Fruit fly (Drosophila melanogaster): ENCODE data around the gene CG43333.

Gene CG43333

dm6 chr2L:14160887-14161286 lies 19.6 kb downstream of the CG43333 start:
- peak; percentile 73 for TF ChIP-seq D1 (tag; optimal IDR thresholded peaks at IDR 0.05)
- TF ChIP-seq EcR (GFP tag; optimal IDR thresholded peaks at IDR 0.05), result no peak

- TF ChIP-seq CG8301 (tag; optimal IDR thresholded peaks at IDR 0.05) (no peak), CG15710 (tag; optimal IDR thresholded peaks at IDR 0.05) (no peak), CG9948 (tag; optimal IDR thresholded peaks at IDR 0.05) (no peak), CG12605 (GFP tag; IDR thresholded peaks at IDR 0.05) (no peak), CG14655 (GFP tag; optimal IDR thresholded peaks at IDR 0.05) (no peak), CG32121 (GFP tag; IDR thresholded peaks at IDR 0.05) (no peak)
These were observed 22.5 kb downstream of the CG43333 start for dm6 chr2L:14157993-14158392.

DNA sequence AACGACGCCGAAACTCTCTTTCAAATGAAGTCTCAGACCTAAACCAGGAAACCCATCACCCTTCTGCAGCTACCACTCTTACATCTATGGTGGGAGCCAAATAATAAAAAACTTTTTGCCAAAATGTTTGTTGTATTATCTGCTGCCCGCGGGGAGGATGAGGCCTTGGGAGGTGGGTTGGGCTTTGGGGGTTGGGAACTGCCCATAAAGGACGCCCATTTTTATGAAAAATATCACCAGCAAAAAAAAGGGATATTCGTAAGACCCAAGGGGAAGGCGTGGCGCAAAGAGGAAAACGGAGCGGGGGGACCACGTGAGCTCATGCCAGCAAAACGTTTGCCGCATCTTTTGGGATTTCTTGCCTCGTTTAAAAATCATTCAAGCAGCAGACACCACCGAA lies 34.1 kb downstream of the CG43333 start:
- TF ChIP-seq rn (GFP tag; IDR thresholded peaks at IDR 0.05) (no peak), Snoo (tag; optimal IDR thresholded peaks at IDR 0.05) (no peak), CG12605 (GFP tag; IDR thresholded peaks at IDR 0.05) (no peak), CG17806 (tag; optimal IDR thresholded peaks at IDR 0.05) (no peak), CG4496 (GFP tag; IDR thresholded peaks at IDR 0.05) (no peak), CG14655 (GFP tag; optimal IDR thresholded peaks at IDR 0.05) (no peak), D1 (tag; optimal IDR thresholded peaks at IDR 0.05) (no peak), CG15710 (tag; optimal IDR thresholded peaks at IDR 0.05) (no peak), CG32121 (GFP tag; IDR thresholded peaks at IDR 0.05) (no peak), Ets98B (GFP tag; IDR thresholded peaks at IDR 0.05) (no peak), CG10348 (GFP tag; IDR thresholded peaks at IDR 0.05) (no peak), Pif1A (GFP tag; optimal IDR thresholded peaks at IDR 0.05) (no peak), CG9948 (tag; optimal IDR thresholded peaks at IDR 0.05) (no peak)

DNA sequence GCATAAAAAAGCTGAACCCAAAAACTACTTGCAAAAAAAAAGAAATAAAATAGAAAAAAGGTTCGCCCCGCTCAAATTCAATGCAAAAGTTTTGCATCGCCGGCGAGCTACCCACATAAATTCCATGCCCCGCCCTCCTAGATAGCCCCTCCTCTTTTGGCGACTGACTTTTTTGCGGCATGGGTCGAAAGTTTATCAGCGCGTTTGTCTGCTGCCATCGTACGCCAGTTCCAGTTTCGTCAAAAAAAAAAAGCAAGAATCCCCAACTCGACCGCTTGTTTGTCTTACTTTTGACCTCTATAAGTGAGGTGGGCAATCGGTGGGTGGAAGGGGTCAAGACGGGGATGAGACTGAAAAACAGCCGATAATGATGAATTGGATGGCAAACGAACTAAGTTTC lies 37.6 kb downstream of the CG43333 start:
- no peak for TF ChIP-seq CG14655 (GFP tag; optimal IDR thresholded peaks at IDR 0.05)
- no peak for TF ChIP-seq fd96Ca (GFP tag; IDR thresholded peaks at IDR 0.05)
- no peak for TF ChIP-seq CG12605 (GFP tag; IDR thresholded peaks at IDR 0.05)
- no peak for TF ChIP-seq CG8301 (tag; optimal IDR thresholded peaks at IDR 0.05)
- TF ChIP-seq D1 (tag; optimal IDR thresholded peaks at IDR 0.05), result no peak
- TF ChIP-seq gl (tag; optimal IDR thresholded peaks at IDR 0.05), result no peak
- no peak for TF ChIP-seq Snoo (tag; optimal IDR thresholded peaks at IDR 0.05)
- no peak for TF ChIP-seq CG10348 (GFP tag; IDR thresholded peaks at IDR 0.05)
- TF ChIP-seq EcR (GFP tag; optimal IDR thresholded peaks at IDR 0.05), result no peak

DNA sequence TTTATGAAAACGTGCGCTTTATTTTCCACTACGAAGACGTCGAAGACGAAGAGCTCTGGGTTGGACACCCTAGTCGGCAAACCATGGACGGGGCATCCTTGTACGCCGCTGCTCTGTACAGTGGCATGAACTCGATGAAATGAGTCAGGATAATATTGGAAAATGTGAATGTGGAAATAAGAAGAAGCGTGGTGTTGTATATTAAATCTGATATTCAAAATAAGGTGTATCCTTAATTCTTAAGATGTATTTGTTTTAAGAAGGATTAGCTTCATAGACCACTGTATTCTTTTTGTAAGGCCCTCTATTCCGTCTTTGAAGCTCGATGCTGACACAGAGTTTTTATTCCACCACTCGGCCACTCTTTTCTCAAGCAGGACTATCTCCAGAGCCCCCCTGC lies 39.2 kb downstream of the CG43333 start:
- TF ChIP-seq Pif1A (GFP tag; optimal IDR thresholded peaks at IDR 0.05), result no peak
- peak; percentile 25 for TF ChIP-seq CG9948 (tag; optimal IDR thresholded peaks at IDR 0.05)
- no peak for TF ChIP-seq fd96Ca (GFP tag; IDR thresholded peaks at IDR 0.05)
- TF ChIP-seq CG13204 (GFP tag; optimal IDR thresholded peaks at IDR 0.05), result no peak
- peak; percentile 30 for TF ChIP-seq CG8159 (tag; optimal IDR thresholded peaks at IDR 0.05)
- TF ChIP-seq CG12605 (GFP tag; IDR thresholded peaks at IDR 0.05), result 0 out of 2 replicates have a peak, but pooled peaks have one; percentile 21
- TF ChIP-seq CG14655 (GFP tag; optimal IDR thresholded peaks at IDR 0.05), result peak; percentile 36
- peak; percentile 27; the same call in 1 of the 3 replicates for TF ChIP-seq CG4496 (GFP tag; IDR thresholded peaks at IDR 0.05)
- no peak for TF ChIP-seq CG10348 (GFP tag; IDR thresholded peaks at IDR 0.05)
- no peak for TF ChIP-seq D1 (tag; optimal IDR thresholded peaks at IDR 0.05)
- TF ChIP-seq CG32121 (GFP tag; IDR thresholded peaks at IDR 0.05), result no peak
- no peak for TF ChIP-seq EcR (GFP tag; optimal IDR thresholded peaks at IDR 0.05)
- peak; percentile 50 for TF ChIP-seq CG15710 (tag; optimal IDR thresholded peaks at IDR 0.05)
- no peak for TF ChIP-seq gl (tag; optimal IDR thresholded peaks at IDR 0.05)
- TF ChIP-seq rn (GFP tag; IDR thresholded peaks at IDR 0.05), result no peak
- no peak for TF ChIP-seq Pif1B (GFP tag; optimal IDR thresholded peaks at IDR 0.05)
- TF ChIP-seq CG34367 (tag; optimal IDR thresholded peaks at IDR 0.05), result peak; percentile 33
- TF ChIP-seq Snoo (tag; optimal IDR thresholded peaks at IDR 0.05), result no peak
- peak; percentile 14 for TF ChIP-seq CG17806 (tag; optimal IDR thresholded peaks at IDR 0.05)
- TF ChIP-seq Ets98B (GFP tag; IDR thresholded peaks at IDR 0.05), result no peak
- peak; percentile 37 for TF ChIP-seq CG8301 (tag; optimal IDR thresholded peaks at IDR 0.05)

DNA sequence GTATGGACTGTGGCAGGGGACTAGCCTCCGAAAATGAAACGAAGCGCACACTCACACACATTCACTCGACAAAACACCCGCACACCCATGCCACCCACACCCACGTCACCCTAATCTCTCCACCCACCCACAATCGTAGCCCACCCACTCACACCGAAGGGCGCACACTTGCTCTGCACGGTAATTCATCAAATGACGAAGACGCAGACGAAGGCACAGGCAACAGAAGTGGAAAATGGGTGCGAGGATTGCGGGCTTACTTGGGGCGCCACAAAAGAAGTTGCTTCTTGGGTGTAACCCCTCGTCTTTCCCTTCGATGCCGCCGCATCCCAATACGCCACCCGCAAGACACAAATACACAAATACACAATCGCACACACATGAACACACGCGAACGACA lies 44.3 kb downstream of the CG43333 start:
- no peak for TF ChIP-seq CG17806 (tag; optimal IDR thresholded peaks at IDR 0.05)
- TF ChIP-seq CG15710 (tag; optimal IDR thresholded peaks at IDR 0.05), result no peak
- TF ChIP-seq CG32121 (GFP tag; IDR thresholded peaks at IDR 0.05), result no peak
- TF ChIP-seq CG12605 (GFP tag; IDR thresholded peaks at IDR 0.05), result no peak
- TF ChIP-seq CG8159 (tag; optimal IDR thresholded peaks at IDR 0.05), result no peak
- no peak for TF ChIP-seq CG8301 (tag; optimal IDR thresholded peaks at IDR 0.05)
- no peak for TF ChIP-seq CG4496 (GFP tag; IDR thresholded peaks at IDR 0.05)
- TF ChIP-seq gl (tag; optimal IDR thresholded peaks at IDR 0.05), result no peak
